Fruit fly (Drosophila melanogaster) whole organism, embryonic: Measurements from ENCODE around the gene CG8142.

Experiments used
- ATbp ChIP-seq: fragments of 200-800 bp; sonication (Bioruptor generic); optimal IDR thresholded peaks from 2 replicates; lab custom pipeline; 2017; ENCODE audit warnings: missing biosample characterization, mild to moderate bottlenecking, missing genetic modification characterization, missing genetic modification reagents
- Atf-2 ChIP-seq: fragments of 200-800 bp; sonication (Bioruptor generic); optimal IDR thresholded peaks from 2 replicates; lab custom pipeline; 2016; ENCODE audit warnings: missing biosample characterization, missing genetic modification characterization
- B-H1 ChIP-seq: fragments of 200-800 bp; sonication (Bioruptor generic); IDR thresholded peaks from 3 replicates; pipeline ENCODE4 v1.3.6; 2022; ENCODE audit warnings: missing biosample characterization, missing genetic modification characterization
- CG1233 ChIP-seq: fragments of 200-800 bp; sonication (Bioruptor generic); optimal IDR thresholded peaks from 4 replicates; lab custom pipeline; 2018; ENCODE audit warnings: missing biosample characterization, mild to moderate bottlenecking, missing genetic modification characterization
- CG12391 ChIP-seq: fragments of 200-800 bp; sonication (Bioruptor generic); optimal IDR thresholded peaks from 3 replicates; lab custom pipeline; 2018; ENCODE audit warnings: missing biosample characterization, mild to moderate bottlenecking, missing genetic modification characterization, moderate library complexity
- CG12769 ChIP-seq: fragments of 200-800 bp; sonication (Bioruptor generic); optimal IDR thresholded peaks from 2 replicates; lab custom pipeline; 2019; ENCODE audit warnings: missing biosample characterization, mild to moderate bottlenecking, missing genetic modification characterization, moderate library complexity
- CG1529 ChIP-seq: fragments of 200-800 bp; sonication (Bioruptor generic); optimal IDR thresholded peaks from 3 replicates; lab custom pipeline; 2018; ENCODE audit warnings: missing biosample characterization, missing genetic modification characterization
- CG17385 ChIP-seq: fragments of 200-800 bp; sonication (Bioruptor generic); optimal IDR thresholded peaks from 3 replicates; lab custom pipeline; 2018; ENCODE audit warnings: missing biosample characterization, mild to moderate bottlenecking, missing genetic modification characterization
- CG17802 ChIP-seq: fragments of 200-800 bp; sonication (Bioruptor generic); optimal IDR thresholded peaks from 2 replicates; lab custom pipeline; 2018; ENCODE audit warnings: missing biosample characterization, mild to moderate bottlenecking, missing genetic modification characterization, moderate library complexity
- CG18599 ChIP-seq: fragments of 200-800 bp; sonication (Bioruptor generic); optimal IDR thresholded peaks from 3 replicates; lab custom pipeline; 2017; ENCODE audit warnings: missing biosample characterization, missing genetic modification characterization, mild to moderate bottlenecking, moderate library complexity, missing genetic modification reagents
- CG18619 ChIP-seq: fragments of 200-800 bp; sonication (Bioruptor generic); optimal IDR thresholded peaks from 3 replicates; lab custom pipeline; 2017; ENCODE audit warnings: missing biosample characterization, mild to moderate bottlenecking, missing genetic modification characterization
- CG31224 ChIP-seq: fragments of 200-800 bp; sonication (Bioruptor generic); IDR thresholded peaks from 2 replicates; pipeline ENCODE4 v1.3.6; 2022; ENCODE audit warnings: missing biosample characterization, missing genetic modification characterization
- CG4282 ChIP-seq: fragments of 200-800 bp; sonication (Bioruptor generic); optimal IDR thresholded peaks from 2 replicates; lab custom pipeline; 2016; ENCODE audit warnings: missing biosample characterization, missing genetic modification characterization
- CG4360 ChIP-seq: fragments of 200-800 bp; sonication (Bioruptor generic); IDR thresholded peaks from 2 replicates; pipeline ENCODE4 v1.3.6; 2022; ENCODE audit warnings: missing biosample characterization, missing genetic modification characterization
- CG6689 ChIP-seq: fragments of 200-800 bp; sonication (Bioruptor generic); IDR thresholded peaks from 2 replicates; pipeline ENCODE4 v1.3.6; 2022; ENCODE audit warnings: missing biosample characterization, missing genetic modification characterization
- D19A ChIP-seq: fragments of 200-800 bp; optimal IDR thresholded peaks from 3 replicates; lab custom pipeline; 2019; ENCODE audit warnings: missing biosample characterization, mild to moderate bottlenecking, missing genetic modification characterization, moderate library complexity
- Dek ChIP-seq: fragments of 200-800 bp; sonication (Bioruptor generic); optimal IDR thresholded peaks from 3 replicates; lab custom pipeline; 2019; ENCODE audit warnings: missing biosample characterization, mild to moderate bottlenecking, missing genetic modification characterization, moderate library complexity
- ERR ChIP-seq: fragments of 200-800 bp; sonication (Bioruptor generic); optimal IDR thresholded peaks from 2 replicates; lab custom pipeline; 2016; ENCODE audit warnings: missing biosample characterization, missing genetic modification characterization
- Hey ChIP-seq: fragments of 200-800 bp; sonication (Bioruptor generic); optimal IDR thresholded peaks from 3 replicates; lab custom pipeline; 2018; ENCODE audit warnings: missing biosample characterization, mild to moderate bottlenecking, missing genetic modification characterization
- Hr78 ChIP-seq, 2 experiments: fragments of 200-800 bp in 1 of 2; fragments of >200 bp in 1 of 2; sonication (Bioruptor generic) in 1 of 2; optimal IDR thresholded peaks; 2 replicates each; lab custom pipeline; 2017 to 2019; ENCODE audit warnings: missing biosample characterization in 2 of 2, missing genetic modification characterization in 2 of 2, mild to moderate bottlenecking in 1 of 2, moderate library complexity in 1 of 2
- Mes4 ChIP-seq: fragments of 200-800 bp; sonication (Bioruptor generic); optimal IDR thresholded peaks from 2 replicates; lab custom pipeline; 2016; ENCODE audit warnings: missing biosample characterization, missing genetic modification characterization
- Nf-YB ChIP-seq: fragments of 200-800 bp; sonication (Bioruptor generic); optimal IDR thresholded peaks from 3 replicates; lab custom pipeline; 2019; ENCODE audit warnings: missing biosample characterization, mild to moderate bottlenecking, missing genetic modification characterization, moderate library complexity
- Opbp ChIP-seq: fragments of 200-800 bp; sonication (Bioruptor generic); IDR thresholded peaks from 3 replicates; pipeline ENCODE4 v1.3.6; 2022; ENCODE audit warnings: missing biosample characterization, missing genetic modification characterization; ENCODE audit not compliant: partially characterized antibody
- Sry-δ ChIP-seq: fragments of 200-800 bp; sonication (Bioruptor generic); optimal IDR thresholded peaks from 2 replicates; lab custom pipeline; 2016; ENCODE audit warnings: missing biosample characterization, missing genetic modification characterization
- Taf1 ChIP-seq: fragments of 200-800 bp; sonication (Bioruptor generic); IDR thresholded peaks from 2 replicates; pipeline ENCODE4 v1.3.6; 2022; ENCODE audit warnings: missing biosample characterization, missing genetic modification characterization
- Xbp1 ChIP-seq: fragments of 200-800 bp; sonication (Bioruptor generic); optimal IDR thresholded peaks from 3 replicates; lab custom pipeline; 2016; ENCODE audit warnings: missing biosample characterization, mild to moderate bottlenecking, missing genetic modification characterization
- bbx ChIP-seq: fragments of 200-800 bp; sonication (Bioruptor generic); IDR thresholded peaks from 2 replicates; pipeline ENCODE4 v1.3.6; 2022; ENCODE audit warnings: missing biosample characterization, missing genetic modification characterization; ENCODE audit not compliant: partially characterized antibody
- cg ChIP-seq: fragments of 200-800 bp; sonication (Bioruptor generic); optimal IDR thresholded peaks from 3 replicates; lab custom pipeline; 2019; ENCODE audit warnings: missing biosample characterization, mild to moderate bottlenecking, missing genetic modification characterization, moderate library complexity
- chn ChIP-seq: fragments of 200-800 bp; sonication (Bioruptor generic); optimal IDR thresholded peaks from 2 replicates; lab custom pipeline; 2016; ENCODE audit warnings: missing biosample characterization, missing genetic modification characterization
- dimm ChIP-seq: fragments of 200-800 bp; sonication (Bioruptor generic); IDR thresholded peaks from 2 replicates; pipeline ENCODE4 v1.3.6; 2022; ENCODE audit warnings: missing biosample characterization, missing genetic modification characterization
- disco-r ChIP-seq: fragments of 200-800 bp; sonication (Bioruptor generic); optimal IDR thresholded peaks from 2 replicates; lab custom pipeline; 2016; ENCODE audit warnings: missing biosample characterization, missing genetic modification characterization
- dm ChIP-seq: fragments of 200-800 bp; sonication (Bioruptor generic); optimal IDR thresholded peaks from 3 replicates; lab custom pipeline; 2016; ENCODE audit warnings: missing biosample characterization, missing genetic modification characterization
- dmrt99B ChIP-seq: fragments of 200-800 bp; sonication (Bioruptor generic); optimal IDR thresholded peaks from 2 replicates; lab custom pipeline; 2018; ENCODE audit warnings: missing biosample characterization, mild to moderate bottlenecking, missing genetic modification characterization, moderate library complexity
- dpn ChIP-seq, 2 experiments: fragments of 200-800 bp; sonication (Bioruptor generic); optimal IDR thresholded peaks; 3 replicates each; lab custom pipeline; 2016; ENCODE audit warnings: missing biosample characterization in 2 of 2, missing genetic modification characterization in 2 of 2
- emc ChIP-seq: fragments of 200-800 bp; sonication (Bioruptor generic); optimal IDR thresholded peaks from 2 replicates; lab custom pipeline; 2016; ENCODE audit warnings: missing biosample characterization, missing genetic modification characterization
- en ChIP-seq: fragments of 200-800 bp; sonication (Bioruptor generic); optimal IDR thresholded peaks from 2 replicates; lab custom pipeline; 2016; ENCODE audit warnings: missing biosample characterization, missing genetic modification characterization
- fd102C ChIP-seq: fragments of 200-800 bp; sonication (Bioruptor generic); optimal IDR thresholded peaks from 2 replicates; lab custom pipeline; 2018; ENCODE audit warnings: missing biosample characterization, mild to moderate bottlenecking, missing genetic modification characterization, moderate library complexity
- fd96Cb ChIP-seq: fragments of 200-800 bp; sonication (Bioruptor generic); optimal IDR thresholded peaks from 2 replicates; lab custom pipeline; 2018; ENCODE audit warnings: missing biosample characterization, mild to moderate bottlenecking, missing genetic modification characterization, moderate library complexity
- fu2 ChIP-seq: fragments of 200-800 bp; sonication (Bioruptor generic); optimal IDR thresholded peaks from 2 replicates; lab custom pipeline; 2016; ENCODE audit warnings: missing biosample characterization, missing genetic modification characterization
- hbn ChIP-seq: fragments of 200-800 bp; sonication (Bioruptor generic); IDR thresholded peaks from 2 replicates; pipeline ENCODE4 v1.3.6; 2022; ENCODE audit warnings: missing biosample characterization, missing genetic modification characterization; ENCODE audit not compliant: partially characterized antibody
- hkb ChIP-seq, 2 experiments: fragments of 200-800 bp in 1 of 2; fragments of >200 bp in 1 of 2; sonication (Bioruptor generic) in 1 of 2; IDR thresholded peaks in 1 of 2; optimal IDR thresholded peaks in 1 of 2; 2 replicates each; pipeline versions ENCODE4 v1.3.6 to Lab custom; 2017 to 2022; ENCODE audit warnings: missing biosample characterization in 1 of 2, missing genetic modification characterization in 1 of 2
- inv ChIP-seq: fragments of 200-800 bp; sonication (Bioruptor generic); IDR thresholded peaks from 2 replicates; pipeline ENCODE4 v1.3.6; 2022; ENCODE audit warnings: missing biosample characterization, missing genetic modification characterization; ENCODE audit not compliant: partially characterized antibody
- pan ChIP-seq, 4 experiments: fragments of >200 bp in 3 of 4; fragments of 200-800 bp in 1 of 4; sonication (Bioruptor generic) in 1 of 4; optimal IDR thresholded peaks in 3 of 4; IDR thresholded peaks in 1 of 4; 2 replicates each; pipeline versions ENCODE4 v1.3.6 to Lab custom; 2017 to 2022; ENCODE audit warnings: missing biosample characterization in 2 of 4, missing genetic modification characterization in 2 of 4, mixed read lengths in 1 of 4
- peb ChIP-seq: fragments of 200-800 bp; sonication (Bioruptor generic); IDR thresholded peaks from 2 replicates; pipeline ENCODE4 v1.3.6; 2022; ENCODE audit warnings: missing biosample characterization, missing genetic modification characterization
- pum ChIP-seq: fragments of 200-800 bp; sonication (Bioruptor generic); optimal IDR thresholded peaks from 2 replicates; lab custom pipeline; 2016; ENCODE audit warnings: missing biosample characterization, missing genetic modification characterization
- slp2 ChIP-seq: fragments of 200-800 bp; sonication (Bioruptor generic); optimal IDR thresholded peaks from 2 replicates; lab custom pipeline; 2016; ENCODE audit warnings: missing biosample characterization, missing genetic modification characterization
- trh ChIP-seq: fragments of 200-800 bp; sonication (Bioruptor generic); optimal IDR thresholded peaks from 2 replicates; lab custom pipeline; 2016; ENCODE audit warnings: missing biosample characterization, missing genetic modification characterization

The CG8142 gene

dm6 chrX:17830211-17830616 is 14.3 kb downstream of the CG8142 start (continued):
- TF ChIP-seq dmrt99B (tag; lab: Kevin White, UChicago) (peak; percentile 3), CG4282 (GFP tag; lab: Kevin White, UChicago) (no peak), disco-r (GFP tag; lab: Kevin White, UChicago) (no peak), bbx (GFP tag; lab: Robert Waterston, UW) (no peak), Hey (no peak), dm (GFP tag; lab: Kevin White, UChicago) (no peak), fd96Cb (tag; lab: Kevin White, UChicago) (no peak), CG1529 (GFP tag; lab: Kevin White, UChicago) (no peak), dpn (GFP tag; optimal IDR thresholded peaks at IDR 0.05; lab: Kevin White, UChicago) (peak in 1 of 2 experiments; percentile 14), fd102C (GFP tag; lab: Kevin White, UChicago) (no peak), Opbp (GFP tag; lab: Robert Waterston, UW) (no peak), chn (GFP tag; lab: Kevin White, UChicago) (no peak), peb (GFP tag; lab: Robert Waterston, UW) (no peak), emc (GFP tag; lab: Kevin White, UChicago) (no peak), Sry-δ (GFP tag; lab: Kevin White, UChicago) (no peak), dimm (GFP tag; lab: Robert Waterston, UW) (no peak), B-H1 (no peak), CG31224 (GFP tag; lab: Robert Waterston, UW) (no peak), hbn (GFP tag; lab: Robert Waterston, UW) (no peak), trh (GFP tag; lab: Kevin White, UChicago) (no peak), CG17385 (GFP tag; lab: Kevin White, UChicago) (no peak), cg (GFP tag; lab: Kevin White, UChicago) (no peak), Taf1 (no peak), ERR (no peak)

dm6 chrX:17829083-17829997 is 15.2 kb downstream of the CG8142 start:
- TF ChIP-seq D19A = peak; percentile 81
- peak; percentile 55 for TF ChIP-seq Nf-YB (GFP tag; lab: Kevin White, UChicago)
- TF ChIP-seq CG1233 (GFP tag; lab: Kevin White, UChicago) = peak; percentile 42
- peak; percentile 8 for TF ChIP-seq CG18599 (GFP tag; lab: Kevin White, UChicago)
- TF ChIP-seq CG6689 (GFP tag; lab: Robert Waterston, UW) = peak; percentile 41
- peak; percentile 6 for TF ChIP-seq Dek (tag; lab: Kevin White, UChicago)
- no peak for TF ChIP-seq emc (GFP tag; lab: Kevin White, UChicago)
- TF ChIP-seq CG17802 (tag; lab: Kevin White, UChicago) = no peak
- no peak for TF ChIP-seq hkb (optimal IDR thresholded peaks at IDR 0.05; lab: Kevin White, UChicago)
- peak; percentile 33; the same call in 1 of the 2 replicates for TF ChIP-seq hkb (GFP tag; IDR thresholded peaks at IDR 0.05; lab: Robert Waterston, UW)
- peak in 1 of 2 experiments; percentile 30 for TF ChIP-seq Hr78 (GFP tag; optimal IDR thresholded peaks at IDR 0.05; lab: Kevin White, UChicago)
- peak; percentile 70 for TF ChIP-seq CG12391 (tag; lab: Kevin White, UChicago)
- peak; percentile 37 for TF ChIP-seq Xbp1 (GFP tag; lab: Kevin White, UChicago)
- TF ChIP-seq CG4360 = peak; percentile 96
- peak; percentile 65 for TF ChIP-seq ATbp (GFP tag; lab: Kevin White, UChicago)
- peak; percentile 28 for TF ChIP-seq Mes4 (GFP tag; lab: Kevin White, UChicago)
- TF ChIP-seq en = peak; percentile 40
- peak; percentile 18 for TF ChIP-seq pum
- TF ChIP-seq CG12769 (tag; lab: Kevin White, UChicago) = no peak
- TF ChIP-seq Atf-2 = peak; percentile 32
- TF ChIP-seq CG18619 (GFP tag; lab: Kevin White, UChicago) = peak; percentile 34
- no peak for TF ChIP-seq pan (optimal IDR thresholded peaks at IDR 0.05; lab: Kevin White, UChicago)
- TF ChIP-seq pan (GFP tag; optimal IDR thresholded peaks at IDR 0.05 in 1 of 2, IDR thresholded peaks at IDR 0.05 in 1 of 2) = peak in 1 of 2 experiments; percentile 9
- TF ChIP-seq slp2 = peak; percentile 30
- no peak for TF ChIP-seq inv (GFP tag; lab: Robert Waterston, UW)
- TF ChIP-seq fu2 = no peak
